Worm (Caenorhabditis elegans) whole organism, L4 larva: ENCODE data around the gene Y38H6C.15.

Source experiments
- Y105C5A.15 ChIP-seq: fragments of 200-800 bp; sonication (Bioruptor generic); IDR thresholded peaks from 2 replicates; pipeline ENCODE4 v1.3.6; 2022; ENCODE audit warnings: missing genetic modification characterization, missing compliant biosample characterization
- ceh-32 ChIP-seq: sonication (generic microtip); optimal IDR thresholded peaks from 2 replicates; lab custom pipeline; 2016; ENCODE audit warnings: mild to moderate bottlenecking, missing genetic modification characterization, missing compliant biosample characterization; ENCODE audit not compliant: poor library complexity
- daf-12 ChIP-seq: fragments of 150-350 bp; optimal IDR thresholded peaks from 2 replicates; lab custom pipeline; 2014; ENCODE audit warnings: missing biosample characterization, missing genetic modification reagents, missing genetic modification characterization
- fos-1 ChIP-seq: fragments of 150-350 bp; optimal IDR thresholded peaks from 2 replicates; lab custom pipeline; 2014; ENCODE audit warnings: missing biosample characterization, missing genetic modification characterization
- nhr-6 ChIP-seq: fragments of 150-350 bp; optimal IDR thresholded peaks from 2 replicates; lab custom pipeline; 2014; ENCODE audit warnings: missing biosample characterization, missing genetic modification characterization
- pqm-1 ChIP-seq: sonication (generic microtip); optimal IDR thresholded peaks from 2 replicates; lab custom pipeline; 2017; ENCODE audit warnings: missing biosample characterization, missing genetic modification characterization

DNA sequence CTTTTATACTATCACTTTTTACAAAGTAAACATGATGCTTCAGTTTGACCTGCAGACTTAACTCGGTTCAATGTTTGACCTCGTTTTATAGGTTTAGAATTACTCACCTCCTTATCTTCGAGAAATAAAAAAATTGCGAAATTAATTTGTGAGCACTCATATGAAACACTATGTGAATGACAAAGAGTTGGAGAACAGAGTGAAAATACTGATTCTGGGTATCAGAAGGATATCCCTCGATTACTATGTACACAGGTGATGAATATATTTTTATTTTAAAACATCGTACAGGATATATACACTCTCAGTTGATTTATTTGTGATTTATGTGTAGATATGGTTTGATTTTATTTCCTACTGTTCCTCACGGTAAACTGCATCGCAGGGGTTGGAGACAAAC lies 20.2 kb upstream of the Y38H6C.15 start, which contains the start of gene Y38H6C.23:
- TF ChIP-seq nhr-6 (tag; lab: Kevin White, UChicago) (no peak), pqm-1 (tag; lab: Kevin White, UChicago) (no peak), daf-12 (tag; lab: Kevin White, UChicago) (no peak), ceh-32 (no peak), fos-1 (tag; lab: Kevin White, UChicago) (no peak), Y105C5A.15 (no peak)
